Fruit fly (Drosophila melanogaster) whole organism: Measurements from ENCODE around the gene CG34429.

Source experiments
- pan ChIP-seq: fragments of >200 bp; optimal IDR thresholded peaks from 2 replicates; lab custom pipeline; 2017
- psq ChIP-seq: fragments of >200 bp; optimal IDR thresholded peaks from 2 replicates; lab custom pipeline; 2017

dm6 chr3L:13046758-13047157, 16.1 kb upstream of the CG34429 start, which contains the start of gene CG11279:
- TF ChIP-seq pan (no peak), psq (no peak)
